Worm (Caenorhabditis elegans) whole organism, L3 larva: ENCODE measurements around the gene col-40.

Experiments
- elt-1 ChIP-seq: fragments of 150-350 bp; optimal IDR thresholded peaks from 2 replicates; lab custom pipeline; 2014; ENCODE audit warnings: missing biosample characterization, missing genetic modification characterization
- fos-1 ChIP-seq: fragments of 150-350 bp; optimal IDR thresholded peaks from 2 replicates; lab custom pipeline; 2014; ENCODE audit warnings: missing biosample characterization, missing genetic modification characterization
- nhr-23 ChIP-seq: fragments of 150-350 bp; optimal IDR thresholded peaks from 2 replicates; lab custom pipeline; 2014; ENCODE audit warnings: missing biosample characterization, missing genetic modification reagents, missing genetic modification characterization
- nhr-28 ChIP-seq: fragments of 150-350 bp; optimal IDR thresholded peaks from 2 replicates; lab custom pipeline; 2014; ENCODE audit warnings: missing biosample characterization, missing genetic modification characterization

- TF ChIP-seq nhr-23 (tag; lab: Kevin White, UChicago): no peak
- no peak for TF ChIP-seq nhr-28 (tag; lab: Kevin White, UChicago)
- TF ChIP-seq elt-1: no peak
- no peak for TF ChIP-seq fos-1 (tag; lab: Kevin White, UChicago)
These were observed 26.0 kb upstream of the col-40 start for ce11 chrII:1132750-1133149.
